Worm (Caenorhabditis elegans) whole organism, young adult: Measurements from ENCODE around the gene jip-1.

Experiments used
- B0261.1 ChIP-seq: sonication (generic microtip); optimal IDR thresholded peaks from 2 replicates; lab custom pipeline; 2016; ENCODE audit warnings: mild to moderate bottlenecking, missing genetic modification characterization, moderate library complexity, missing compliant biosample characterization
- B0336.3 ChIP-seq: fragments of 200-800 bp; sonication (Bioruptor generic); IDR thresholded peaks from 2 replicates; pipeline ENCODE4 v1.3.6; 2022; ENCODE audit warnings: missing genetic modification characterization, missing compliant biosample characterization
- D2030.7 ChIP-seq: fragments of 200-800 bp; sonication (Bioruptor generic); IDR thresholded peaks from 2 replicates; pipeline ENCODE4 v1.3.6; 2022; ENCODE audit warnings: missing genetic modification reagents, missing genetic modification characterization, missing compliant biosample characterization
- F10E7.11 ChIP-seq: sonication (generic microtip); optimal IDR thresholded peaks from 2 replicates; lab custom pipeline; 2017; ENCODE audit warnings: mild to moderate bottlenecking, missing genetic modification characterization, moderate library complexity, missing compliant biosample characterization
- F22D6.2 ChIP-seq: sonication (generic microtip); optimal IDR thresholded peaks from 2 replicates; lab custom pipeline; 2016; ENCODE audit warnings: mild to moderate bottlenecking, missing genetic modification characterization, missing compliant biosample characterization
- F37B4.10 ChIP-seq: fragments of 200-800 bp; sonication (Bioruptor generic); IDR thresholded peaks from 2 replicates; pipeline ENCODE4 v1.3.6; 2022; ENCODE audit warnings: missing genetic modification characterization, missing compliant biosample characterization
- F52B5.7 ChIP-seq: sonication (generic microtip); optimal IDR thresholded peaks from 2 replicates; lab custom pipeline; 2016; ENCODE audit warnings: mild to moderate bottlenecking, missing genetic modification characterization, missing compliant biosample characterization
- K11D2.4 ChIP-seq: fragments of 200-800 bp; sonication (Bioruptor generic); IDR thresholded peaks from 2 replicates; pipeline ENCODE4 v1.3.6; 2022; ENCODE audit warnings: missing genetic modification reagents, missing genetic modification characterization, missing compliant biosample characterization
- Y56A3A.18 ChIP-seq: fragments of 200-800 bp; sonication (Bioruptor generic); IDR thresholded peaks from 2 replicates; pipeline ENCODE4 v1.3.6; 2022; ENCODE audit warnings: missing genetic modification reagents, missing genetic modification characterization, missing compliant biosample characterization
- Y95B8A.8 ChIP-seq: fragments of 200-800 bp; sonication (Bioruptor generic); IDR thresholded peaks from 2 replicates; pipeline ENCODE4 v1.3.6; 2022; ENCODE audit warnings: missing genetic modification reagents, missing genetic modification characterization, missing compliant biosample characterization
- ama-1 ChIP-seq, 3 experiments: fragments of 150-350 bp in 1 of 3; sonication (generic microtip) in 2 of 3; optimal IDR thresholded peaks; 2 replicates each; lab custom pipeline; 2014 to 2018; ENCODE audit warnings: missing biosample characterization in 2 of 3, missing genetic modification characterization in 2 of 3, missing genetic modification reagents in 2 of 3
- atf-7 ChIP-seq: sonication (generic microtip); optimal IDR thresholded peaks from 2 replicates; lab custom pipeline; 2017; ENCODE audit warnings: mild to moderate bottlenecking, missing genetic modification characterization, missing compliant biosample characterization
- bed-2 ChIP-seq: fragments of 200-800 bp; sonication (Bioruptor generic); IDR thresholded peaks from 2 replicates; pipeline ENCODE4 v1.3.6; 2022; ENCODE audit warnings: missing genetic modification reagents, missing genetic modification characterization, missing compliant biosample characterization
- cebp-1 ChIP-seq, 2 experiments: fragments of 200-800 bp in 1 of 2; sonication (Bioruptor generic) in 1 of 2; sonication (generic microtip) in 1 of 2; IDR thresholded peaks in 1 of 2; optimal IDR thresholded peaks in 1 of 2; 2 replicates each; pipeline versions ENCODE4 v1.3.6 to Lab custom; 2017 to 2022; ENCODE audit warnings: missing compliant biosample characterization in 2 of 2, missing genetic modification characterization in 2 of 2, mild to moderate bottlenecking in 1 of 2, missing genetic modification reagents in 1 of 2, moderate library complexity in 1 of 2
- cebp-2 ChIP-seq: fragments of 200-800 bp; sonication (Bioruptor generic); IDR thresholded peaks from 2 replicates; pipeline ENCODE4 v1.3.6; 2022; ENCODE audit warnings: missing genetic modification characterization, missing compliant biosample characterization
- ceh-27 ChIP-seq: fragments of 200-800 bp; sonication (Bioruptor generic); optimal IDR thresholded peaks from 2 replicates; lab custom pipeline; 2018; ENCODE audit warnings: mild to moderate bottlenecking, missing genetic modification characterization, moderate library complexity, missing compliant biosample characterization
- chd-7 ChIP-seq: sonication (generic microtip); optimal IDR thresholded peaks from 2 replicates; lab custom pipeline; 2016; ENCODE audit warnings: mild to moderate bottlenecking, missing genetic modification characterization, moderate library complexity, missing compliant biosample characterization
- dox-1 ChIP-seq: fragments of 200-800 bp; sonication (Bioruptor generic); IDR thresholded peaks from 2 replicates; pipeline ENCODE4 v1.3.6; 2022; ENCODE audit warnings: missing genetic modification reagents, missing genetic modification characterization, missing compliant biosample characterization
- egrh-3 ChIP-seq: fragments of 200-800 bp; sonication (Bioruptor generic); IDR thresholded peaks from 2 replicates; pipeline ENCODE4 v1.3.6; 2022; ENCODE audit warnings: missing genetic modification reagents, missing genetic modification characterization, missing compliant biosample characterization
- ekl-4 ChIP-seq: fragments of 200-800 bp; sonication (Bioruptor generic); IDR thresholded peaks from 2 replicates; pipeline ENCODE4 v1.3.6; 2022; ENCODE audit warnings: missing genetic modification reagents, missing genetic modification characterization, missing compliant biosample characterization
- fkh-3 ChIP-seq: sonication (generic microtip); optimal IDR thresholded peaks from 2 replicates; lab custom pipeline; 2016; ENCODE audit warnings: mild to moderate bottlenecking, missing genetic modification characterization, missing compliant biosample characterization
- hmg-1.2 ChIP-seq: fragments of 200-800 bp; sonication (Bioruptor generic); IDR thresholded peaks from 2 replicates; pipeline ENCODE4 v1.3.6; 2022; ENCODE audit warnings: missing genetic modification reagents, missing genetic modification characterization, missing compliant biosample characterization
- hrde-1 ChIP-seq: sonication (generic microtip); optimal IDR thresholded peaks from 2 replicates; lab custom pipeline; 2016; ENCODE audit warnings: missing genetic modification characterization, mild to moderate bottlenecking, missing compliant biosample characterization, moderate library complexity, missing genotype, missing genetic modification reagents, borderline replicate concordance
- hsf-1 ChIP-seq: fragments of 200-800 bp; sonication (Bioruptor generic); IDR thresholded peaks from 2 replicates; pipeline ENCODE4 v1.3.6; 2022; ENCODE audit warnings: missing genetic modification reagents, missing genetic modification characterization, missing compliant biosample characterization
- lin-40 ChIP-seq: sonication (generic microtip); optimal IDR thresholded peaks from 2 replicates; lab custom pipeline; 2016; ENCODE audit warnings: missing genetic modification characterization, mild to moderate bottlenecking, missing compliant biosample characterization, missing genotype, missing genetic modification reagents
- lsl-1 ChIP-seq: fragments of 200-800 bp; sonication (Bioruptor generic); optimal IDR thresholded peaks from 2 replicates; lab custom pipeline; 2018; ENCODE audit warnings: mild to moderate bottlenecking, missing genetic modification characterization, moderate library complexity, missing compliant biosample characterization
- madf-3 ChIP-seq: fragments of 200-800 bp; sonication (Bioruptor generic); IDR thresholded peaks from 2 replicates; pipeline ENCODE4 v1.3.6; 2022; ENCODE audit warnings: missing genetic modification reagents, missing genetic modification characterization, missing compliant biosample characterization
- madf-6 ChIP-seq: fragments of 200-800 bp; sonication (Bioruptor generic); IDR thresholded peaks from 2 replicates; pipeline ENCODE4 v1.3.6; 2022; ENCODE audit warnings: missing genetic modification reagents, missing genetic modification characterization, missing compliant biosample characterization
- madf-8 ChIP-seq: fragments of 200-800 bp; sonication (Bioruptor generic); conservative IDR thresholded peaks from 2 replicates; pipeline ENCODE4 v1.3.6; 2022; ENCODE audit warnings: missing genetic modification reagents, missing genetic modification characterization, missing compliant biosample characterization
- mcd-1 ChIP-seq: fragments of 200-800 bp; sonication (Bioruptor generic); IDR thresholded peaks from 2 replicates; pipeline ENCODE4 v1.3.6; 2022; ENCODE audit warnings: missing genetic modification reagents, missing genetic modification characterization, missing compliant biosample characterization
- nhr-27 ChIP-seq: fragments of 200-800 bp; sonication (Bioruptor generic); optimal IDR thresholded peaks from 2 replicates; lab custom pipeline; 2018; ENCODE audit warnings: mild to moderate bottlenecking, missing genetic modification characterization, moderate library complexity, missing compliant biosample characterization
- rcor-1 ChIP-seq: fragments of 200-800 bp; sonication (Bioruptor generic); IDR thresholded peaks from 2 replicates; pipeline ENCODE4 v1.3.6; 2022; ENCODE audit warnings: missing genetic modification reagents, missing genetic modification characterization, missing compliant biosample characterization
- rec-8 ChIP-seq, 2 experiments: sonication (generic microtip); optimal IDR thresholded peaks; 2 replicates each; lab custom pipeline; 2016; ENCODE audit warnings: mild to moderate bottlenecking in 2 of 2, missing genetic modification characterization in 2 of 2, missing genetic modification reagents in 2 of 2, missing genotype in 2 of 2, missing biosample characterization in 1 of 2, missing compliant biosample characterization in 1 of 2, moderate library complexity in 1 of 2
- repo-1 ChIP-seq: sonication (generic microtip); optimal IDR thresholded peaks from 2 replicates; lab custom pipeline; 2017; ENCODE audit warnings: mild to moderate bottlenecking, missing genetic modification characterization, missing compliant biosample characterization
- sdz-38 ChIP-seq: sonication (generic microtip); optimal IDR thresholded peaks from 2 replicates; lab custom pipeline; 2016; ENCODE audit warnings: missing genotype, missing genetic modification characterization, missing compliant biosample characterization
- snpc-1.3 ChIP-seq: sonication (generic microtip); optimal IDR thresholded peaks from 2 replicates; lab custom pipeline; 2017; ENCODE audit warnings: missing genetic modification characterization, mild to moderate bottlenecking, missing compliant biosample characterization, antibody characterized with exemption, moderate library complexity, missing genotype, missing genetic modification reagents; ENCODE audit not compliant: insufficient read depth
- snpc-4 ChIP-seq, 5 experiments: fragments of 150-350 bp in 1 of 5; sonication (generic microtip) in 4 of 5; optimal IDR thresholded peaks; 2 replicates each; lab custom pipeline; 2014 to 2018; ENCODE audit warnings: missing genetic modification characterization in 5 of 5, missing biosample characterization in 3 of 5, antibody characterized with exemption in 2 of 5, mild to moderate bottlenecking in 2 of 5, missing compliant biosample characterization in 2 of 5, missing genotype in 2 of 5, moderate library complexity in 2 of 5, missing genetic modification reagents in 1 of 5
- unc-130 ChIP-seq: sonication (generic microtip); optimal IDR thresholded peaks from 2 replicates; lab custom pipeline; 2016; ENCODE audit warnings: missing genetic modification reagents, missing genetic modification characterization, missing compliant biosample characterization
- xnd-1 ChIP-seq: sonication (generic microtip); optimal IDR thresholded peaks from 2 replicates; lab custom pipeline; 2016; ENCODE audit warnings: missing genotype, missing genetic modification reagents, missing genetic modification characterization, missing compliant biosample characterization
- zfh-2 ChIP-seq: fragments of 200-800 bp; sonication (Bioruptor generic); conservative IDR thresholded peaks from 2 replicates; pipeline ENCODE4 v1.3.6; 2022; ENCODE audit warnings: missing genetic modification reagents, missing genetic modification characterization, missing compliant biosample characterization
- ztf-22 ChIP-seq: fragments of 200-800 bp; sonication (Bioruptor generic); optimal IDR thresholded peaks from 2 replicates; lab custom pipeline; 2018; ENCODE audit warnings: mild to moderate bottlenecking, missing genetic modification characterization, moderate library complexity, missing compliant biosample characterization
- ztf-3 ChIP-seq: fragments of 200-800 bp; sonication (Bioruptor generic); optimal IDR thresholded peaks from 2 replicates; lab custom pipeline; 2018; ENCODE audit warnings: mild to moderate bottlenecking, missing genetic modification characterization, missing compliant biosample characterization

Gene jip-1

DNA sequence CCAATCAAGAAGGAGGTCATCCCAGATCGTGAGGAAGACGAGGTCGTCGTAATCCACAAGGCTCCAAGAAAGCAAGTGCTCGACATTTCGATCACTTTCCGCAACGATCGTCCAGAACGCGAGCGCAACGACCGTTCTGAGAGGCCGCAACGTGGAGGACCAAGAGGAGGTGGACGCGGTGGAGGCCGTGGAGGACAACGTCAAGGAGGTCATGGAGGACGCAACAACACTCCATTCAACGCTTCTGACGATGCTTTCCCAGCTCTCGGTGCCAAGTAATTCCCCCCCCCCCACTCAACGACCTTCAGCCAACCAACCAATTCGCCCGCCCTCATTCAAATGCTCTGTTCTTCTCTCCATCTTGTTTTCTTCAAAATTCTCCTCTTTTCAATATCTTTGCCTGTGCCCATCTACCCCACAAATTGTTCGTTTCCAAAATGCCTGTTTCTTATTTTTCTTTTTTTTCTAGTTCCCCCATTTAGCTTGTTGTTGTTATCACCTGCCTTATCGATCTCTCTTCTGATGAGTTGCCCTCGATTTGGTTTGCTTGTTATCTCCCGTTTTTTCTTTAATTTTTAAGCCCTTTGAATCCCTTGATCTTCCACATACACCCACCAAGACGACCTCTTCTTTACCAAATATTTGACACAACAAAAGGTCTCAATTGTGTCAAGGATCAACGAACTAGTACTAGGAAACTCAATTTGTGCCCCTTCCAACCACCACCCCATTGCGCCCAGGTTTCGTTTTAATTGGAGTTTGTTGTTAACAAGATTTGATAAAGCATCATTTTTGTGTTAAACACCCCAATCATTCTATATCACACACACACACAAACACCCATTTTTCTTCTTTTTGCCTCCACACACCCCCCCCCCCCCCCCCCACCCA is 4.3 kb upstream of the jip-1 start (continued):
- TF ChIP-seq madf-8 (GFP tag; lab: Robert Waterston, UW): no peak

DNA sequence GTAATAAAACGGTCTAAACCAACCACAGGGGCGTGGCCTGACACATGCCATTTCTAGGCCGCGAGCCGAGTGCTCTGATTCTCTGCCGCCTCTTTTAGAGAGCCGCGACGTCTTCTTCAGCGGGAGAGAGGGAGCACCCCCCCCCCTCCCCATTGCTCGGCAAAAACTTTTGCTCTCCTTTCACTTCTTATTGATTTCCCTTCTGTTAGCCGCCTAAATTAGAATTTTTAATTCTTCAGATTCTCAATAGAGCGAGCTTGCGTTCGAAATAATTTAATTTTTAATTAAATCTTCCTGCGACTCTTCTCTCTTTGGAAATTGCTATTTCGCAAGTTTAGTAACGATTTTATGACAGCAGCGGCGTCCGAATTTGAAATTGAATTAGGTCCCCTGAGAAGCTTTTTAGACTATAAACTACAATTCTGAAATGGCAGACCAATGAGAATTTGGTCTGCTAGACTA is 3.6 kb upstream of the jip-1 start:
- TF ChIP-seq K11D2.4 (GFP tag; lab: Robert Waterston, UW) (no peak), zfh-2 (peak; percentile 98), xnd-1 (tag; lab: Kevin White, UChicago) (peak; percentile 40), Y56A3A.18 (GFP tag; lab: Robert Waterston, UW) (no peak), ztf-22 (peak; percentile 7), egrh-3 (GFP tag; lab: Robert Waterston, UW) (peak; percentile 77; the same call in 1 of the 2 replicates), hrde-1 (peak; percentile 89), cebp-2 (GFP tag; lab: Robert Waterston, UW) (no peak), rcor-1 (GFP tag; lab: Robert Waterston, UW) (0 out of 2 replicates have a peak, but pooled peaks have one; percentile 27), atf-7 (peak; percentile 34), nhr-27 (peak; percentile 43), Y95B8A.8 (GFP tag; lab: Robert Waterston, UW) (no peak), mcd-1 (GFP tag; lab: Robert Waterston, UW) (peak; percentile 74), bed-2 (no peak), dox-1 (GFP tag; lab: Robert Waterston, UW) (0 out of 2 replicates have a peak, but pooled peaks have one; percentile 40), hsf-1 (GFP tag; lab: Robert Waterston, UW) (0 out of 2 replicates have a peak, but pooled peaks have one; percentile 68), fkh-3 (peak; percentile 47), ekl-4 (GFP tag; lab: Robert Waterston, UW) (peak; percentile 76), sdz-38 (tag; lab: Kevin White, UChicago) (no peak), F10E7.11 (tag; lab: Kevin White, UChicago) (peak; percentile 78), B0336.3 (peak; percentile 95), ztf-3 (GFP tag; lab: Kevin White, UChicago) (no peak), repo-1 (peak; percentile 40), madf-3 (0 out of 2 replicates have a peak, but pooled peaks have one; percentile 60), chd-7 (tag; lab: Kevin White, UChicago) (peak; percentile 43), D2030.7 (peak; percentile 14; the same call in 1 of the 2 replicates), rec-8 (tag; optimal IDR thresholded peaks at IDR 0.05; lab: Kevin White, UChicago) (no peak), ceh-27 (GFP tag; lab: Kevin White, UChicago) (peak; percentile 25), ama-1 (optimal IDR thresholded peaks at IDR 0.05; lab: Kevin White, UChicago) (no peak), ama-1 (GFP tag; optimal IDR thresholded peaks at IDR 0.05; lab: Kevin White, UChicago) (peak in 1 of 2 experiments; percentile 1), B0261.1 (tag; lab: Kevin White, UChicago) (peak; percentile 2), lsl-1 (GFP tag; lab: Kevin White, UChicago) (no peak), snpc-1.3 (tag; lab: Kevin White, UChicago) (peak; percentile 4), hmg-1.2 (GFP tag; lab: Robert Waterston, UW) (peak; percentile 44; the same call in 1 of the 2 replicates), F22D6.2 (tag; lab: Kevin White, UChicago) (no peak), madf-6 (GFP tag; lab: Robert Waterston, UW) (0 out of 2 replicates have a peak, but pooled peaks have one; percentile 41), unc-130 (GFP tag; lab: Kevin White, UChicago) (peak; percentile 62), F37B4.10 (GFP tag; lab: Robert Waterston, UW) (no peak), cebp-1 (GFP tag; IDR thresholded peaks at IDR 0.05; lab: Robert Waterston, UW) (no peak), cebp-1 (tag; optimal IDR thresholded peaks at IDR 0.05; lab: Kevin White, UChicago) (peak; percentile 74), lin-40 (peak; percentile 40), F52B5.7 (peak; percentile 71), snpc-4 (GFP tag; optimal IDR thresholded peaks at IDR 0.05; lab: Kevin White, UChicago) (no peak), snpc-4 (tag; optimal IDR thresholded peaks at IDR 0.05; lab: Kevin White, UChicago) (peak in 2 of 4 experiments; percentile 20 to 46)
